Worm (Caenorhabditis elegans) whole organism, L3 larva: ENCODE data around the gene C02G6.3.

Source experiments
- aly-2 ChIP-seq: fragments of 150-350 bp; optimal IDR thresholded peaks from 2 replicates; lab custom pipeline; 2014; ENCODE audit warnings: missing biosample characterization, missing genetic modification characterization
- elt-2 ChIP-seq: sonication (generic microtip); optimal IDR thresholded peaks from 2 replicates; lab custom pipeline; 2016; ENCODE audit warnings: missing genetic modification reagents, mild to moderate bottlenecking, missing genetic modification characterization, missing compliant biosample characterization
- nhr-237 ChIP-seq: fragments of 150-350 bp; optimal IDR thresholded peaks from 2 replicates; lab custom pipeline; 2014; ENCODE audit warnings: missing biosample characterization, missing genetic modification characterization
- nhr-28 ChIP-seq: fragments of 150-350 bp; optimal IDR thresholded peaks from 2 replicates; lab custom pipeline; 2014; ENCODE audit warnings: missing biosample characterization, missing genetic modification characterization
- ztf-4 ChIP-seq: fragments of 150-350 bp; optimal IDR thresholded peaks from 2 replicates; lab custom pipeline; 2014; ENCODE audit warnings: missing biosample characterization, missing genetic modification characterization

- TF ChIP-seq aly-2 (tag; lab: Kevin White, UChicago) = no peak
- no peak for TF ChIP-seq nhr-237 (tag; lab: Kevin White, UChicago)
- no peak for TF ChIP-seq elt-2 (tag; lab: Kevin White, UChicago)
- TF ChIP-seq nhr-28 (tag; lab: Kevin White, UChicago) = no peak
- no peak for TF ChIP-seq ztf-4 (tag; lab: Kevin White, UChicago)
These were observed 12.9 kb downstream of the C02G6.3 start, which contains the start of gene C04E6.7 for ce11 chrV:5893015-5893414.
